Fruit fly (Drosophila melanogaster) whole organism, pupa: ENCODE results near the gene CG33702.

Experiments used
- CG12605 ChIP-seq: fragments of 200-800 bp; sonication (Bioruptor generic); IDR thresholded peaks from 2 replicates; pipeline ENCODE4 v1.3.6; 2022; ENCODE audit warnings: missing biosample characterization, missing genetic modification characterization
- CG13204 ChIP-seq: fragments of 200-800 bp; sonication (Bioruptor generic); optimal IDR thresholded peaks from 2 replicates; lab custom pipeline; 2018; ENCODE audit warnings: missing biosample characterization, mild to moderate bottlenecking, missing genetic modification characterization, moderate library complexity
- CG14655 ChIP-seq: fragments of 200-800 bp; sonication (Bioruptor generic); optimal IDR thresholded peaks from 3 replicates; lab custom pipeline; 2017; ENCODE audit warnings: mild to moderate bottlenecking, missing biosample characterization, missing genetic modification reagents, missing genetic modification characterization
- CG15710 ChIP-seq: fragments of 200-800 bp; sonication (Bioruptor generic); optimal IDR thresholded peaks from 2 replicates; lab custom pipeline; 2018; ENCODE audit warnings: missing biosample characterization, mild to moderate bottlenecking, missing genetic modification characterization, moderate library complexity
- CG32121 ChIP-seq: fragments of 200-800 bp; sonication (Bioruptor generic); IDR thresholded peaks from 2 replicates; pipeline ENCODE4 v1.3.6; 2022; ENCODE audit warnings: missing biosample characterization, missing genetic modification characterization
- CG8159 ChIP-seq: fragments of 200-800 bp; sonication (Bioruptor generic); optimal IDR thresholded peaks from 3 replicates; lab custom pipeline; 2018; ENCODE audit warnings: missing biosample characterization, mild to moderate bottlenecking, missing genetic modification characterization, moderate library complexity
- CG9948 ChIP-seq: fragments of 200-800 bp; sonication (Bioruptor generic); optimal IDR thresholded peaks from 2 replicates; lab custom pipeline; 2018; ENCODE audit warnings: missing biosample characterization, mild to moderate bottlenecking, missing genetic modification characterization, moderate library complexity
- D1 ChIP-seq: fragments of 200-800 bp; sonication (Bioruptor generic); optimal IDR thresholded peaks from 2 replicates; lab custom pipeline; 2018; ENCODE audit warnings: missing biosample characterization, mild to moderate bottlenecking, missing genetic modification characterization, moderate library complexity
- Snoo ChIP-seq: fragments of 200-800 bp; sonication (Bioruptor generic); optimal IDR thresholded peaks from 3 replicates; lab custom pipeline; 2017; ENCODE audit warnings: missing biosample characterization, mild to moderate bottlenecking, missing genetic modification characterization, inconsistent platforms

- TF ChIP-seq CG13204 (GFP tag; lab: Kevin White, UChicago) (no peak), CG12605 (no peak), CG32121 (no peak), CG15710 (tag; lab: Kevin White, UChicago) (no peak), CG14655 (GFP tag; lab: Kevin White, UChicago) (no peak), D1 (tag; lab: Kevin White, UChicago) (no peak), Snoo (tag; lab: Kevin White, UChicago) (no peak), CG9948 (tag; lab: Kevin White, UChicago) (no peak), CG8159 (no peak)
These were observed 25.6 kb downstream of the CG33702 start, which contains the start of gene pall for dm6 chr3L:9487586-9487985.
